Worm (Caenorhabditis elegans): Measurements from ENCODE around the gene EGAP1.1.
A peak's percentile ranks its signal among the peaks of the same experiment; 100 is the strongest.

Gene EGAP1.1

ce11 chrIII:5939453-5940296 lies 2.7 kb upstream of the EGAP1.1 start, which contains the start of gene ubq-1:
Gene ubq-1, plus strand, starts transcription at chrIII:5940254.
- no peak for TF ChIP-seq med-1 (GFP tag; optimal IDR thresholded peaks at IDR 0.05; ENCODE audit: insufficient read depth)
- TF ChIP-seq tab-1 (GFP tag; IDR thresholded peaks at IDR 0.05) = 0 out of 2 replicates have a peak, but pooled peaks have one; percentile 61
- TF ChIP-seq cog-1 (tag; optimal IDR thresholded peaks at IDR 0.05) = no peak
- peak; percentile 43; the same call in 1 of the 2 replicates for TF ChIP-seq flt-1 (GFP tag; IDR thresholded peaks at IDR 0.05)
- no peak for TF ChIP-seq ztf-23 (GFP tag; IDR thresholded peaks at IDR 0.05)
- TF ChIP-seq T22C8.4 (GFP tag; IDR thresholded peaks at IDR 0.05) = no peak
- no peak for TF ChIP-seq klf-2 (GFP tag; conservative IDR thresholded peaks at IDR 0.05)
- TF ChIP-seq ref-1 (GFP tag; conservative IDR thresholded peaks at IDR 0.05) = no peak
- no peak; the same call in 1 of the 2 replicates for TF ChIP-seq ztf-29 (GFP tag; IDR thresholded peaks at IDR 0.05)

- TF ChIP-seq flt-1 (GFP tag; IDR thresholded peaks at IDR 0.05) (no peak), ztf-29 (GFP tag; IDR thresholded peaks at IDR 0.05) (no peak), tab-1 (GFP tag; IDR thresholded peaks at IDR 0.05) (no peak), cog-1 (tag; optimal IDR thresholded peaks at IDR 0.05) (no peak), med-1 (GFP tag; optimal IDR thresholded peaks at IDR 0.05; ENCODE audit: insufficient read depth) (no peak), ztf-23 (GFP tag; IDR thresholded peaks at IDR 0.05) (no peak), ref-1 (GFP tag; conservative IDR thresholded peaks at IDR 0.05) (no peak), klf-2 (GFP tag; conservative IDR thresholded peaks at IDR 0.05) (no peak), T22C8.4 (GFP tag; IDR thresholded peaks at IDR 0.05) (no peak)
These were observed 1.9 kb upstream of the EGAP1.1 start for ce11 chrIII:5938790-5939452.

- TF ChIP-seq ztf-23 (GFP tag; IDR thresholded peaks at IDR 0.05) (peak; percentile 11; the same call in 1 of the 2 replicates), ref-1 (GFP tag; conservative IDR thresholded peaks at IDR 0.05) (no peak), ztf-29 (GFP tag; IDR thresholded peaks at IDR 0.05) (no peak), klf-2 (GFP tag; conservative IDR thresholded peaks at IDR 0.05) (no peak), tab-1 (GFP tag; IDR thresholded peaks at IDR 0.05) (no peak), T22C8.4 (GFP tag; IDR thresholded peaks at IDR 0.05) (no peak)
These were observed 993 bp upstream of the EGAP1.1 start for ce11 chrIII:5938013-5938412.

ce11 chrIII:5934138-5934658 lies 2.8 kb downstream of the EGAP1.1 start:
- TF ChIP-seq T22C8.4 (GFP tag; IDR thresholded peaks at IDR 0.05) (no peak), ref-1 (GFP tag; conservative IDR thresholded peaks at IDR 0.05) (no peak), cog-1 (tag; optimal IDR thresholded peaks at IDR 0.05) (no peak), ztf-23 (GFP tag; IDR thresholded peaks at IDR 0.05) (no peak), med-1 (GFP tag; optimal IDR thresholded peaks at IDR 0.05; ENCODE audit: insufficient read depth) (no peak), klf-2 (GFP tag; conservative IDR thresholded peaks at IDR 0.05) (no peak), tab-1 (GFP tag; IDR thresholded peaks at IDR 0.05) (no peak), ztf-29 (GFP tag; IDR thresholded peaks at IDR 0.05) (no peak), flt-1 (GFP tag; IDR thresholded peaks at IDR 0.05) (no peak)

ce11 chrIII:5932853-5933252 lies 4.2 kb downstream of the EGAP1.1 start, which contains the start of gene zmp-1:
Gene zmp-1, minus strand, starts transcription at chrIII:5932953.
- no peak for TF ChIP-seq cog-1 (tag; optimal IDR thresholded peaks at IDR 0.05)
- TF ChIP-seq tab-1 (GFP tag; IDR thresholded peaks at IDR 0.05) = no peak
- no peak for TF ChIP-seq flt-1 (GFP tag; IDR thresholded peaks at IDR 0.05)
- no peak for TF ChIP-seq med-1 (GFP tag; optimal IDR thresholded peaks at IDR 0.05; ENCODE audit: insufficient read depth)
- no peak for TF ChIP-seq ref-1 (GFP tag; conservative IDR thresholded peaks at IDR 0.05)
- TF ChIP-seq klf-2 (GFP tag; conservative IDR thresholded peaks at IDR 0.05) = no peak
- no peak for TF ChIP-seq ztf-29 (GFP tag; IDR thresholded peaks at IDR 0.05)
- no peak for TF ChIP-seq T22C8.4 (GFP tag; IDR thresholded peaks at IDR 0.05)
- TF ChIP-seq ztf-23 (GFP tag; IDR thresholded peaks at IDR 0.05) = no peak

ce11 chrIII:5931433-5931994 lies 5.5 kb downstream of the EGAP1.1 start, which contains the start of gene EGAP1.5:
Gene EGAP1.5, plus strand, starts transcription at chrIII:5931721.
- TF ChIP-seq cog-1 (tag; optimal IDR thresholded peaks at IDR 0.05) = no peak
- TF ChIP-seq ref-1 (GFP tag; conservative IDR thresholded peaks at IDR 0.05) = no peak
- no peak for TF ChIP-seq klf-2 (GFP tag; conservative IDR thresholded peaks at IDR 0.05)
- TF ChIP-seq ztf-23 (GFP tag; IDR thresholded peaks at IDR 0.05) = no peak
- TF ChIP-seq T22C8.4 (GFP tag; IDR thresholded peaks at IDR 0.05) = no peak
- no peak for TF ChIP-seq med-1 (GFP tag; optimal IDR thresholded peaks at IDR 0.05; ENCODE audit: insufficient read depth)
- TF ChIP-seq tab-1 (GFP tag; IDR thresholded peaks at IDR 0.05) = 0 out of 2 replicates have a peak, but pooled peaks have one; percentile 23

ce11 chrIII:5930659-5931058 lies 6.4 kb downstream of the EGAP1.1 start:
- TF ChIP-seq T22C8.4 (GFP tag; IDR thresholded peaks at IDR 0.05) = no peak
- no peak for TF ChIP-seq flt-1 (GFP tag; IDR thresholded peaks at IDR 0.05)
- no peak for TF ChIP-seq ztf-23 (GFP tag; IDR thresholded peaks at IDR 0.05)
- TF ChIP-seq ztf-29 (GFP tag; IDR thresholded peaks at IDR 0.05) = no peak
- no peak for TF ChIP-seq cog-1 (tag; optimal IDR thresholded peaks at IDR 0.05)

- TF ChIP-seq ref-1 (GFP tag; conservative IDR thresholded peaks at IDR 0.05) = no peak
- TF ChIP-seq med-1 (GFP tag; optimal IDR thresholded peaks at IDR 0.05; ENCODE audit: insufficient read depth) = no peak
- no peak for TF ChIP-seq klf-2 (GFP tag; conservative IDR thresholded peaks at IDR 0.05)
- TF ChIP-seq ztf-29 (GFP tag; IDR thresholded peaks at IDR 0.05) = no peak
- no peak for TF ChIP-seq cog-1 (tag; optimal IDR thresholded peaks at IDR 0.05)
These were observed 11.3 kb downstream of the EGAP1.1 start, which contains the start of the genes dnc-2 and bcl-7 for ce11 chrIII:5925724-5926123. Gene dnc-2, minus strand, starts transcription at chrIII:5925756. Gene bcl-7, plus strand, starts transcription at chrIII:5926086.

- TF ChIP-seq med-1 (GFP tag; optimal IDR thresholded peaks at IDR 0.05; ENCODE audit: insufficient read depth) (no peak), ref-1 (GFP tag; conservative IDR thresholded peaks at IDR 0.05) (no peak), T22C8.4 (GFP tag; IDR thresholded peaks at IDR 0.05) (no peak), ztf-23 (GFP tag; IDR thresholded peaks at IDR 0.05) (no peak), tab-1 (GFP tag; IDR thresholded peaks at IDR 0.05) (no peak), ztf-29 (GFP tag; IDR thresholded peaks at IDR 0.05) (no peak), flt-1 (GFP tag; IDR thresholded peaks at IDR 0.05) (no peak), klf-2 (GFP tag; conservative IDR thresholded peaks at IDR 0.05) (no peak), cog-1 (tag; optimal IDR thresholded peaks at IDR 0.05) (no peak)
These were observed 14.8 kb downstream of the EGAP1.1 start for ce11 chrIII:5922236-5922635.
